Worm (Caenorhabditis elegans) whole organism, L1 larva: Measurements from ENCODE around the gene ZK662.2.

ENCODE experiments used
- aly-2 ChIP-seq: fragments of 150-350 bp; optimal IDR thresholded peaks from 2 replicates; lab custom pipeline; 2014; ENCODE audit warnings: missing biosample characterization, missing genetic modification characterization
- ces-1 ChIP-seq: fragments of 150-350 bp; optimal IDR thresholded peaks from 2 replicates; lab custom pipeline; 2014; ENCODE audit warnings: missing biosample characterization, missing genetic modification reagents, missing genetic modification characterization
- fkh-4 ChIP-seq: sonication (generic microtip); optimal IDR thresholded peaks from 2 replicates; lab custom pipeline; 2016; ENCODE audit warnings: missing compliant biosample characterization, missing genetic modification characterization, borderline replicate concordance
- lin-15B ChIP-seq: fragments of 150-350 bp; sonication (generic microtip); optimal IDR thresholded peaks from 3 replicates; lab custom pipeline; 2014; ENCODE audit warnings: missing biosample characterization, missing genetic modification characterization
- lin-39 ChIP-seq: fragments of 150-350 bp; optimal IDR thresholded peaks from 2 replicates; lab custom pipeline; 2014; ENCODE audit warnings: missing biosample characterization, missing genetic modification reagents, missing genetic modification characterization
- pax-3 ChIP-seq: fragments of 200-800 bp; sonication (Bioruptor generic); optimal IDR thresholded peaks from 2 replicates; lab custom pipeline; 2018; ENCODE audit warnings: mild to moderate bottlenecking, missing genetic modification characterization, moderate library complexity, missing compliant biosample characterization

DNA sequence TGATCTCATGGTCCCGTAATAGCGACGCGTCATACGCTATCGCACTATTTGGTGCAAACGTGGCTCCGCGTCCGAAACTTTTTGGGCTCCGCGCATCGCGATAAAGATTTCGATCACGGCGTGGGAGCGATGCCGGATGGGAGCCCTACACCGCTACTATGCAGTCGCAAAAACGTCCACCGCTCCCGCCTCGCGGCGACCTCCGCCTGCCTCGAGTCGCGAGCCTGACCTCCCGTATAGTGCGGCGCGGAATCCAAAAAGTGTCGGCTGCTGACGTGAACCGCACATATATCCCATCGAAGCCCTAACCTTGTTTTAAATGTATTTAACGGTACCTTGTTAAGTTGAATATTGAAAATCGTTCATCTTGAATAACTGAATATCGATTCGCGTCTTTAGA is 46.1 kb upstream of the ZK662.2 start:
- no peak for TF ChIP-seq lin-15B (tag; lab: Kevin White, UChicago)
- no peak for TF ChIP-seq fkh-4 (tag; lab: Kevin White, UChicago)
- TF ChIP-seq aly-2 (tag; lab: Kevin White, UChicago), result no peak
- TF ChIP-seq ces-1 (GFP tag; lab: Kevin White, UChicago), result no peak
- no peak for TF ChIP-seq pax-3 (tag; lab: Kevin White, UChicago)
- no peak for TF ChIP-seq lin-39 (tag; lab: Kevin White, UChicago)
